Fruit fly (Drosophila melanogaster) whole organism, pupa: ENCODE results near the gene Eip75B.

ENCODE experiments used
- CG10348 ChIP-seq: fragments of 200-800 bp; sonication (Bioruptor generic); IDR thresholded peaks from 2 replicates; pipeline ENCODE4 v1.3.6; 2022; ENCODE audit warnings: missing biosample characterization, missing genetic modification characterization
- CG12605 ChIP-seq: fragments of 200-800 bp; sonication (Bioruptor generic); IDR thresholded peaks from 2 replicates; pipeline ENCODE4 v1.3.6; 2022; ENCODE audit warnings: missing biosample characterization, missing genetic modification characterization
- CG13204 ChIP-seq: fragments of 200-800 bp; sonication (Bioruptor generic); optimal IDR thresholded peaks from 2 replicates; lab custom pipeline; 2018; ENCODE audit warnings: missing biosample characterization, mild to moderate bottlenecking, missing genetic modification characterization, moderate library complexity
- CG14655 ChIP-seq: fragments of 200-800 bp; sonication (Bioruptor generic); optimal IDR thresholded peaks from 3 replicates; lab custom pipeline; 2017; ENCODE audit warnings: mild to moderate bottlenecking, missing biosample characterization, missing genetic modification reagents, missing genetic modification characterization
- CG15710 ChIP-seq: fragments of 200-800 bp; sonication (Bioruptor generic); optimal IDR thresholded peaks from 2 replicates; lab custom pipeline; 2018; ENCODE audit warnings: missing biosample characterization, mild to moderate bottlenecking, missing genetic modification characterization, moderate library complexity
- CG17806 ChIP-seq: fragments of 200-800 bp; sonication (Bioruptor generic); optimal IDR thresholded peaks from 2 replicates; lab custom pipeline; 2018; ENCODE audit warnings: missing biosample characterization, mild to moderate bottlenecking, missing genetic modification characterization, moderate library complexity
- CG32121 ChIP-seq: fragments of 200-800 bp; sonication (Bioruptor generic); IDR thresholded peaks from 2 replicates; pipeline ENCODE4 v1.3.6; 2022; ENCODE audit warnings: missing biosample characterization, missing genetic modification characterization
- CG34367 ChIP-seq: fragments of 200-800 bp; sonication (Bioruptor generic); optimal IDR thresholded peaks from 2 replicates; lab custom pipeline; 2018; ENCODE audit warnings: missing biosample characterization, mild to moderate bottlenecking, missing genetic modification characterization
- CG4496 ChIP-seq: fragments of 200-800 bp; sonication (Bioruptor generic); IDR thresholded peaks from 3 replicates; pipeline ENCODE4 v1.3.6; 2022; ENCODE audit warnings: missing biosample characterization, missing genetic modification characterization
- CG8159 ChIP-seq: fragments of 200-800 bp; sonication (Bioruptor generic); optimal IDR thresholded peaks from 3 replicates; lab custom pipeline; 2018; ENCODE audit warnings: missing biosample characterization, mild to moderate bottlenecking, missing genetic modification characterization, moderate library complexity
- CG8301 ChIP-seq: fragments of 200-800 bp; sonication (Bioruptor generic); optimal IDR thresholded peaks from 2 replicates; lab custom pipeline; 2018; ENCODE audit warnings: missing biosample characterization, mild to moderate bottlenecking, missing genetic modification characterization
- CG9948 ChIP-seq: fragments of 200-800 bp; sonication (Bioruptor generic); optimal IDR thresholded peaks from 2 replicates; lab custom pipeline; 2018; ENCODE audit warnings: missing biosample characterization, mild to moderate bottlenecking, missing genetic modification characterization, moderate library complexity
- D1 ChIP-seq: fragments of 200-800 bp; sonication (Bioruptor generic); optimal IDR thresholded peaks from 2 replicates; lab custom pipeline; 2018; ENCODE audit warnings: missing biosample characterization, mild to moderate bottlenecking, missing genetic modification characterization, moderate library complexity
- EcR ChIP-seq: fragments of 200-800 bp; sonication (Bioruptor generic); optimal IDR thresholded peaks from 3 replicates; lab custom pipeline; 2019; ENCODE audit warnings: missing biosample characterization, missing genetic modification characterization, mild to moderate bottlenecking, moderate library complexity, missing genetic modification reagents
- Ets98B ChIP-seq: fragments of 200-800 bp; sonication (Bioruptor generic); IDR thresholded peaks from 2 replicates; pipeline ENCODE4 v1.3.6; 2022; ENCODE audit warnings: missing biosample characterization, missing genetic modification characterization
- Pif1A ChIP-seq: fragments of 200-800 bp; sonication (Bioruptor generic); optimal IDR thresholded peaks from 3 replicates; lab custom pipeline; 2016; ENCODE audit warnings: missing biosample characterization, missing genetic modification characterization
- Pif1B ChIP-seq: fragments of 200-800 bp; sonication (Bioruptor generic); optimal IDR thresholded peaks from 3 replicates; lab custom pipeline; 2016; ENCODE audit warnings: missing biosample characterization, missing genetic modification characterization
- Snoo ChIP-seq: fragments of 200-800 bp; sonication (Bioruptor generic); optimal IDR thresholded peaks from 3 replicates; lab custom pipeline; 2017; ENCODE audit warnings: missing biosample characterization, mild to moderate bottlenecking, missing genetic modification characterization, inconsistent platforms
- fd96Ca ChIP-seq: fragments of 200-800 bp; sonication (Bioruptor generic); IDR thresholded peaks from 3 replicates; pipeline ENCODE4 v1.3.6; 2022; ENCODE audit warnings: missing biosample characterization, missing genetic modification characterization
- gl ChIP-seq: fragments of 200-800 bp; sonication (Bioruptor generic); optimal IDR thresholded peaks from 2 replicates; lab custom pipeline; 2018; ENCODE audit warnings: missing biosample characterization, mild to moderate bottlenecking, missing genetic modification characterization
- rn ChIP-seq: fragments of 200-800 bp; sonication (Bioruptor generic); IDR thresholded peaks from 2 replicates; pipeline ENCODE4 v1.3.6; 2022; ENCODE audit warnings: missing biosample characterization, missing genetic modification characterization

Eip75B gene

dm6 chr3L:17922182-17923102 is 142.1 kb downstream of the Eip75B start:
- TF ChIP-seq EcR (GFP tag; lab: Kevin White, UChicago) = peak; percentile 31
- TF ChIP-seq CG10348 (GFP tag; lab: Robert Waterston, UW) = no peak

DNA sequence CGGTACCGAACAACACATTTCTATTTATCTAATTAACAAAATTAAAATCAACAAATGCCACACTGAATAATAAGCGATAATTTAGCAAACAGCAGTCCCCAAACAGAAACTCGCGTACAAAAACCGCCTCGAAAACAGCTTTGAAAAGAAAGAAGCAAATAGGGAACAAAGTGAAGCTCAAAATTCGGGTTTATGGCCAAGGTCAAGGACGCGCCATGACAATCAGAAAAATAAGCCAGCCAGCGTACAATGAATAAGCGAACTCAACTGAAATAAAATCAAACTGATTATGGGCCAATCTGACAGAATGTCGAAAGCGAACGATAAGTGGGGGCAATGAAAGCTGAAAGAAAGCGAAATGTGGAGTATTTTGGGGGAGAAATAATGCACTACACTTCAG is 143.0 kb downstream of the Eip75B start:
- TF ChIP-seq CG9948 (tag; lab: Kevin White, UChicago) (no peak), fd96Ca (GFP tag; lab: Robert Waterston, UW) (no peak), CG17806 (tag; lab: Kevin White, UChicago) (no peak), Snoo (tag; lab: Kevin White, UChicago) (no peak), CG34367 (tag; lab: Kevin White, UChicago) (no peak), Pif1B (GFP tag; lab: Kevin White, UChicago) (no peak), CG10348 (GFP tag; lab: Robert Waterston, UW) (no peak), gl (tag; lab: Kevin White, UChicago) (no peak), CG4496 (no peak), D1 (no peak), CG32121 (no peak), EcR (GFP tag; lab: Kevin White, UChicago) (no peak), CG15710 (tag; lab: Kevin White, UChicago) (no peak), CG8159 (tag; lab: Kevin White, UChicago) (no peak)

- TF ChIP-seq CG12605 (GFP tag; lab: Robert Waterston, UW) = no peak
- no peak for TF ChIP-seq Ets98B (GFP tag; lab: Robert Waterston, UW)
- no peak for TF ChIP-seq Pif1A (GFP tag; lab: Kevin White, UChicago)
- TF ChIP-seq D1 = no peak
- TF ChIP-seq CG13204 (GFP tag; lab: Kevin White, UChicago) = peak; percentile 20
- no peak for TF ChIP-seq CG4496
- TF ChIP-seq EcR (GFP tag; lab: Kevin White, UChicago) = peak; percentile 79
- TF ChIP-seq CG8301 (tag; lab: Kevin White, UChicago) = no peak
- no peak for TF ChIP-seq CG14655 (GFP tag; lab: Kevin White, UChicago)
- no peak for TF ChIP-seq CG17806 (tag; lab: Kevin White, UChicago)
- no peak for TF ChIP-seq CG8159 (tag; lab: Kevin White, UChicago)
- no peak for TF ChIP-seq CG34367 (tag; lab: Kevin White, UChicago)
- TF ChIP-seq fd96Ca (GFP tag; lab: Robert Waterston, UW) = no peak
- TF ChIP-seq CG15710 (tag; lab: Kevin White, UChicago) = no peak
- TF ChIP-seq, all 21 proteins: peak for 2
Observed at dm6 chr3L:17917687-17918434, 146.6 kb downstream of the Eip75B start.

DNA sequence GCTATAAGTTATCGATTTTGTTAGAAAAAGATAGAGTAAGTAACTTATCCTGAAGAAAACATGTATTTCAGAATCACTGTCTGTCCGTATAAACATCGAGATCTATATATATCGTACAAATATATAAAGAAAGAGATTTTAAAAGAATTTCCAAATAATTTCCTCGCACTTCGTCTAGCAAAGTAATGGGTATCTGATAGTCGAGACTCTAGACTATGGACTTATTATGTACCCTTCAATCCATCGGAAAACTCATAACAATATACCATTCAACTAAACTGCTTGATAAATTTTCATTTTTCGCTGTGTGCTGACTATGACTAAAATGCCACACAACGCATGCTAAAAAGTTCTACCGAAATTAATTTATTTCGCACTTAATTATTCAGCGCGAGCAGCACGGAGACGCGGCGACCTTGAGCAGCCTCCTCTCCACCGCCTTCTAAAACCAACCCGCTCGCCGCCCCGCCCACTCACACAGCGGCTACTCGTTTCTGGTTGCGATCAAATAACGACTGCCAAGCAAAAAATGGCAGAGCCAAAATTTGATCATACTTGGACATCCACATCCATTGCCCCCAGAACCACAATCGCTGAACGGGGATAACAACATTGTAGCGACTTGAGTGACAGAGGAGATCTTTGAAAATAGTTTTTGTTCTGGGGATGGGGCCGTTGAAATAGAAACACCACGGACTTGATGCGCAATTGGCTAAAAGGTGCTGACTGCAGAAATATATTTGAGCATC is 148.5 kb downstream of the Eip75B start:
- TF ChIP-seq CG9948 (tag; lab: Kevin White, UChicago) (no peak), CG13204 (GFP tag; lab: Kevin White, UChicago) (no peak), Snoo (tag; lab: Kevin White, UChicago) (no peak), CG15710 (tag; lab: Kevin White, UChicago) (no peak), gl (tag; lab: Kevin White, UChicago) (no peak), rn (GFP tag; lab: Robert Waterston, UW) (no peak), CG34367 (tag; lab: Kevin White, UChicago) (no peak), CG17806 (tag; lab: Kevin White, UChicago) (no peak)

dm6 chr3L:17913966-17914540 is 150.4 kb downstream of the Eip75B start:
- TF ChIP-seq CG17806 (tag; lab: Kevin White, UChicago) (no peak), CG12605 (GFP tag; lab: Robert Waterston, UW) (no peak; the same call in 1 of the 2 replicates), CG4496 (peak; percentile 44; the same call in 1 of the 3 replicates), CG9948 (tag; lab: Kevin White, UChicago) (no peak), CG15710 (tag; lab: Kevin White, UChicago) (no peak), EcR (GFP tag; lab: Kevin White, UChicago) (peak; percentile 80), CG32121 (no peak)
